Worm (Caenorhabditis elegans) whole organism, early embryonic: ENCODE data around the gene ZK666.1.
"Not testable (repeated sequence)": the region's sequence is repeated elsewhere in the genome, so short reads cannot be mapped to it uniquely, and the experiment has no call there.

Source experiments
- B0310.2 ChIP-seq: sonication (generic microtip); optimal IDR thresholded peaks from 2 replicates; lab custom pipeline; 2016; ENCODE audit warnings: mild to moderate bottlenecking, missing genetic modification characterization, missing compliant biosample characterization
- F13C5.2 ChIP-seq: sonication (generic microtip); optimal IDR thresholded peaks from 2 replicates; lab custom pipeline; 2017; ENCODE audit warnings: mild to moderate bottlenecking, missing genetic modification characterization, inconsistent platforms, missing compliant biosample characterization
- aly-1 ChIP-seq: sonication (generic microtip); optimal IDR thresholded peaks from 2 replicates; lab custom pipeline; 2016; ENCODE audit warnings: missing genetic modification characterization, missing compliant biosample characterization
- ama-1 ChIP-seq: fragments of 150-350 bp; optimal IDR thresholded peaks from 2 replicates; lab custom pipeline; 2014
- ceh-13 ChIP-seq: fragments of 200-800 bp; sonication (Bioruptor generic); optimal IDR thresholded peaks from 2 replicates; lab custom pipeline; 2018; ENCODE audit warnings: mild to moderate bottlenecking, missing genetic modification characterization, missing compliant biosample characterization
- ceh-36 ChIP-seq: sonication (generic microtip); optimal IDR thresholded peaks from 2 replicates; lab custom pipeline; 2016; ENCODE audit warnings: missing genetic modification characterization, inconsistent platforms, missing compliant biosample characterization
- ets-7 ChIP-seq: sonication (generic microtip); optimal IDR thresholded peaks from 2 replicates; lab custom pipeline; 2016; ENCODE audit warnings: missing genotype, missing genetic modification characterization, missing compliant biosample characterization
- flt-1 ChIP-seq: fragments of 200-800 bp; sonication (Bioruptor generic); IDR thresholded peaks from 2 replicates; pipeline ENCODE4 v1.3.6; 2022; ENCODE audit warnings: missing genetic modification characterization, missing compliant biosample characterization
- hmbx-1 ChIP-seq: sonication (generic microtip); optimal IDR thresholded peaks from 2 replicates; lab custom pipeline; 2016; ENCODE audit warnings: mild to moderate bottlenecking, missing genetic modification characterization, missing compliant biosample characterization
- hmg-4 ChIP-seq: fragments of 200-800 bp; sonication (Bioruptor generic); optimal IDR thresholded peaks from 2 replicates; lab custom pipeline; 2018; ENCODE audit warnings: mild to moderate bottlenecking, missing genetic modification characterization, missing compliant biosample characterization
- hnd-1 ChIP-seq: sonication (generic microtip); optimal IDR thresholded peaks from 2 replicates; lab custom pipeline; 2016; ENCODE audit warnings: missing genetic modification characterization, missing compliant biosample characterization
- pes-1 ChIP-seq: fragments of 200-800 bp; sonication (Bioruptor generic); IDR thresholded peaks from 2 replicates; pipeline ENCODE4 v1.3.6; 2022; ENCODE audit warnings: missing genetic modification reagents, missing genetic modification characterization, missing compliant biosample characterization
- scrt-1 ChIP-seq: fragments of 200-800 bp; sonication (Bioruptor generic); IDR thresholded peaks from 2 replicates; pipeline ENCODE4 v1.3.6; 2022; ENCODE audit warnings: missing genetic modification characterization, missing compliant biosample characterization
- sea-1 ChIP-seq: fragments of 200-800 bp; sonication (Bioruptor generic); conservative IDR thresholded peaks from 2 replicates; pipeline ENCODE4 v1.3.6; 2022; ENCODE audit warnings: missing genetic modification characterization, missing compliant biosample characterization
- tbx-11 ChIP-seq: fragments of 200-800 bp; sonication (Bioruptor generic); IDR thresholded peaks from 2 replicates; pipeline ENCODE4 v1.3.6; 2022; ENCODE audit warnings: missing genetic modification characterization, missing compliant biosample characterization
- tbx-37 ChIP-seq: fragments of 200-800 bp; sonication (Bioruptor generic); conservative IDR thresholded peaks from 2 replicates; pipeline ENCODE4 v1.3.6; 2022; ENCODE audit warnings: missing genetic modification reagents, missing genetic modification characterization, missing compliant biosample characterization
- tra-4 ChIP-seq: sonication (generic microtip); optimal IDR thresholded peaks from 2 replicates; lab custom pipeline; 2017; ENCODE audit warnings: missing genetic modification characterization, missing compliant biosample characterization

The ZK666.1 gene

DNA sequence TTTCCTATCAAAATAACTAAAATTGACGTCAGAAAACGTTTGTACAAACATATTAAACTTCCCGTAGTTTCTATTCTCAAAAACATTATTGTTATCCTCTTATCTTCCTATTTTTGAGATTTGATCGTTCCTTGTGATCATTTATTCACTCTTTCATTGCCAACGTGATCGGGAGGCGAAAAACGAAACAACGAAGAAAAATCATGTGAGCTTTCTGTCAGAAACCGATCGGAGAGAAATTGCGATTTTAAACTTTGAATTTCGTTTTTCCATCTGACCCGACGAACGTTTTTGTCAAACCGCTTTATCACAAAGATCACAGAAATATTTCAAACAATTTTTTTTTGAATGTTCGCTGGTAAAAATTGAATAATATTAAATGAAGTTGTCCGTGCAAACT lies 24.8 kb downstream of the ZK666.1 start:
- TF ChIP-seq aly-1 (tag; lab: Kevin White, UChicago), result no peak
- TF ChIP-seq hmg-4 (GFP tag; lab: Kevin White, UChicago), result no peak
- no peak for TF ChIP-seq flt-1 (GFP tag; lab: Robert Waterston, UW)
- TF ChIP-seq B0310.2, result no peak
- TF ChIP-seq tra-4 (tag; lab: Kevin White, UChicago), result no peak
- no peak for TF ChIP-seq sea-1 (GFP tag; lab: Robert Waterston, UW)
- no peak for TF ChIP-seq tbx-37 (GFP tag; lab: Robert Waterston, UW)
- TF ChIP-seq hnd-1 (tag; lab: Kevin White, UChicago), result no peak
- no peak for TF ChIP-seq ets-7 (tag; lab: Kevin White, UChicago)
- TF ChIP-seq tbx-11 (GFP tag; lab: Robert Waterston, UW), result no peak
- no peak for TF ChIP-seq scrt-1 (GFP tag; lab: Robert Waterston, UW)
- TF ChIP-seq hmbx-1, result no peak
- no peak for TF ChIP-seq ceh-13
- TF ChIP-seq ama-1, result no peak
- no peak for TF ChIP-seq ceh-36 (tag; lab: Kevin White, UChicago)

DNA sequence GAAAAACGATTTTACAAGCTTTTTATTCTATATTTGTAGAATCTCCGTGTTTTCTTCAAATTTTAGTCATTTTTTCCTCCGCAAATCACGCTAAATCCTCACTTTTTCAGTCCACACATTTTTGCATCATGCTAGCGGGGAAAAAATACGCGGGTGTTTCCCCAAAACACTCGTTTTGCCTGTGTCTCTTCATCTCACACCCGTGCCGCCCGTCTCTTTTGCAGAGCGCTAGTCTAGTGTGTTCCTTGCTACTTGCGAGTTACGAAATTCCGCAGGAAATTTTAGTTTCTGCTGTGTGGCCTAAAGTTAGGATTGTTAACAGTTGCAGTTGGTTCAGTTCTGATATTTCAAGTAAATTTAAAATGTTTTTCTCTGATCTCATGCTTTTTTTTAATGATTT lies 25.4 kb downstream of the ZK666.1 start:
- no peak for TF ChIP-seq hnd-1 (tag; lab: Kevin White, UChicago)
- TF ChIP-seq tbx-11 (GFP tag; lab: Robert Waterston, UW), result 0 out of 2 replicates have a peak, but pooled peaks have one; percentile 27
- peak; percentile 11 for TF ChIP-seq hmg-4 (GFP tag; lab: Kevin White, UChicago)

DNA sequence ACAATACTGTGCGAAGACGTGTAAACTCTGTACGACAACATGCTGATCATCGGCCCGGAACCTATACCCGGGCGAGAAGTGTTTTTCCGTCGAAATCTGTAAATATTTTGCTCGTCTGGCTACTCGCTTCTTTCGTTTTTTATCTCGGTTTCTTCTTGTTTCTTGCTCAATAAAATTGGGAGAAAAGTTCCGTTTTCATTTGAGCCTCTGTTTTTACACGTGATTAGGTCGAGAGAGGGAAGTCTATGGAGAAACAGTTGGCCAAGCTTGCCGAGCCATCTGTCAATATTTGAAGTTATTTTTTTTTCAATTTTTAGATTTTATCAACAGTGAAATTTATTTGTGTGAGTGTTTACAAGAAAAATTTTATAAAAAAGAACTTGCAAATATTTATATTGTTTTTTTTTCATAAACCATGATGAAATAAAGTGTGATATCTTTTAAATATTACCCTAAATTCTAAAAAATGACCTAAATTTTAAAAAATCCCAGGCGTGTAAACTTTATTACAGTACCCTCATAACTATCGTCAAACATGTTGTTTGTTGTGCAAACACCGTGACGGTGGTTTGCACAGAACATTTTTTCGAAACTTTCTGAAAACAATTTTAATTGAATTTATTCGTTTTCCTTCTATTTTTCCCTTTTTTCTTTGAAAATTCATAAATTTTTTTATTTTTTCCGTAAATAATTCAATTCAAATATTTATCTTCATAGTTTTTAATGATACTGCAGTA lies 26.0 kb downstream of the ZK666.1 start:
- no peak for TF ChIP-seq hnd-1 (tag; lab: Kevin White, UChicago)
- no peak for TF ChIP-seq hmbx-1
- TF ChIP-seq B0310.2, result no peak
- TF ChIP-seq pes-1 (GFP tag; lab: Robert Waterston, UW), result no peak
- no peak for TF ChIP-seq scrt-1 (GFP tag; lab: Robert Waterston, UW)
- TF ChIP-seq tbx-11 (GFP tag; lab: Robert Waterston, UW), result no peak
- TF ChIP-seq ceh-36 (tag; lab: Kevin White, UChicago), result no peak
- TF ChIP-seq ets-7 (tag; lab: Kevin White, UChicago), result no peak
- TF ChIP-seq aly-1 (tag; lab: Kevin White, UChicago), result no peak
- TF ChIP-seq hmg-4 (GFP tag; lab: Kevin White, UChicago), result no peak
- no peak for TF ChIP-seq ceh-13
- TF ChIP-seq tbx-37 (GFP tag; lab: Robert Waterston, UW), result no peak

DNA sequence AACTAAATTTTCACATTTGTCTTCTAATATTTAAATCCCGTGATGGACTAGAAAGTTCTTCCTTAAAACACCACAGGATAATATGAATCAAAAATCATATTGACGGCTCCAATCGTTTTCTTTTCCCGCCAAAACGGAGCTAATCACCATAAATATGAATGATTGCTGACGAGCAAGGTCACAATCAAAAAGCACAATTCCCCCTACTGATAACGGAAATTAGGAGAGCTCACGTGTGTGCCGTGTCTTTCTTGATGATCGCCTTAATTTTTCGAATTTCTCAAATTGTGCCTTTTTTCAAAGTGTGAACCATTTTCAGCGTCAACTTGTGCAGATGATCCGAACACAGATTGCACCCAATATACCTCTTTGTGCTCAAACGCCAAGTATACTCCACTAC lies 27.2 kb downstream of the ZK666.1 start:
- TF ChIP-seq sea-1 (GFP tag; lab: Robert Waterston, UW) (no peak), pes-1 (GFP tag; lab: Robert Waterston, UW) (no peak), flt-1 (GFP tag; lab: Robert Waterston, UW) (no peak), B0310.2 (no peak), ceh-36 (tag; lab: Kevin White, UChicago) (no peak), ets-7 (tag; lab: Kevin White, UChicago) (no peak), scrt-1 (GFP tag; lab: Robert Waterston, UW) (no peak), hmg-4 (GFP tag; lab: Kevin White, UChicago) (no peak), hnd-1 (tag; lab: Kevin White, UChicago) (no peak), tbx-11 (GFP tag; lab: Robert Waterston, UW) (no peak), hmbx-1 (no peak), F13C5.2 (tag; lab: Kevin White, UChicago) (no peak), ceh-13 (no peak), tbx-37 (GFP tag; lab: Robert Waterston, UW) (no peak), tra-4 (tag; lab: Kevin White, UChicago) (no peak), ama-1 (no peak), aly-1 (tag; lab: Kevin White, UChicago) (no peak)

DNA sequence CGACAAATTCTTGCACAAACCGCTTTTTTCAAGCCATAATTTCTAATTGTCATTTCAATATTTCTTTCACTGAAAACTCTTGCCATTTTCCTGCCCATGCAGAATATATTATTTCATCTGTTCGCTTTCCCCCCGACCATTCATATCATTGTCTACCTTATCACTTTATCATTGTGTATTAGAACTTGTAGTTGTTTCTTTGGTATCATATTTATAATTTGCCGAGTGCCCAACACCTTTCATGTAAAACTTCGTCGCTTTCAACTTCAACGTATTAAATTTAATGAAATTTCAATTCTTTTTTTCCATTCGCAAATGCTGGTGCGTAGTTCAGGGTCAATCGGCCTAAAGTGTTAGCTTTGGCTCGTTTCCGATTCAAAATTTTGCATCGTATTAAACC lies 28.3 kb downstream of the ZK666.1 start, which contains the start of gene ZK673.1:
Gene ZK673.1 (plus strand): TSS at position 301 of the 400 bp plus-strand sequence.
- TF ChIP-seq ets-7 (tag; lab: Kevin White, UChicago); B0310.2; hmbx-1: not testable (repeated sequence)

DNA sequence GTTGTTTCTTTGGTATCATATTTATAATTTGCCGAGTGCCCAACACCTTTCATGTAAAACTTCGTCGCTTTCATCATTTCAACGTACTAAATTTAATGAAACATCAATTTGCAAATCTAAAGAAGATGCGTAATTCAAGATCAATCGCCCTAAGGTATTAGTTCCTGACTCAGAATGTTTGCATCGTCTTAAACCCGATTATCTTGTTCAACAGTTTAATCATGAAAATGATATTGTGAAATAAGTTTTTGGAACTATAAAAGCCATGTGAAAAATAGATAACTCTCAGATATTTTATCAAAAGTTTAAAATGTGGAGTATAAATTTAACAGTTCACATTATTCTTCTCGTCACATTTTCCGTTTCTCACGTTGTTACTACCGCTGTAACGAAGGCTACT lies 31.2 kb downstream of the ZK666.1 start, which contains the start of gene E04D5.4:
Gene E04D5.4 (plus strand): TSS at position 301 of the 400 bp plus-strand sequence.
- TF ChIP-seq hnd-1 (tag; lab: Kevin White, UChicago) (no peak), hmg-4 (GFP tag; lab: Kevin White, UChicago) (no peak), ets-7 (tag; lab: Kevin White, UChicago) (no peak), tra-4 (tag; lab: Kevin White, UChicago) (no peak), scrt-1 (GFP tag; lab: Robert Waterston, UW) (no peak), pes-1 (GFP tag; lab: Robert Waterston, UW) (no peak), tbx-37 (GFP tag; lab: Robert Waterston, UW) (no peak), tbx-11 (GFP tag; lab: Robert Waterston, UW) (no peak)

DNA sequence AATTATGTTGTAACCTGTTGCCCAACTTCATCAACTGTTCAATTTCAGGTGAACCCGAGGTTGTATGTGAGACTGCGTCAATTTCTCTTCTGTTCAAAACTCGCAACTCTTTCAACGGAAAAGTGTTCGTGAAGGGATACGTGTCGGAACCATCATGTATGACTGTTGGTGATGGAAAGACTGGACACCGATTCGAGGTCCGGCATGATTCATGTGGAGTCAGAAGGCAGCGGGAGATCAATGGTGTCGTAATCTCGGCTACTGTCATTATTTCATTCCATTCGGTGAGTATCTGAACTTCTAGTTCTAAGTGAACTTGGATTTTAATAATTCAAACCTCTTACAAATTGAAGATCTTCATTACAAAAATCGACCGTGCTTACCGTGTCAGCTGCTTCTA lies 33.3 kb downstream of the ZK666.1 start:
- no peak for TF ChIP-seq B0310.2
- no peak for TF ChIP-seq aly-1 (tag; lab: Kevin White, UChicago)
- no peak for TF ChIP-seq tbx-37 (GFP tag; lab: Robert Waterston, UW)
- no peak for TF ChIP-seq scrt-1 (GFP tag; lab: Robert Waterston, UW)
- TF ChIP-seq F13C5.2 (tag; lab: Kevin White, UChicago), result no peak
- TF ChIP-seq flt-1 (GFP tag; lab: Robert Waterston, UW), result no peak
- TF ChIP-seq hmg-4 (GFP tag; lab: Kevin White, UChicago), result no peak
- TF ChIP-seq tra-4 (tag; lab: Kevin White, UChicago), result no peak
- no peak for TF ChIP-seq tbx-11 (GFP tag; lab: Robert Waterston, UW)
- no peak for TF ChIP-seq ets-7 (tag; lab: Kevin White, UChicago)
- no peak for TF ChIP-seq ceh-36 (tag; lab: Kevin White, UChicago)
- no peak for TF ChIP-seq pes-1 (GFP tag; lab: Robert Waterston, UW)
- no peak for TF ChIP-seq sea-1 (GFP tag; lab: Robert Waterston, UW)
- TF ChIP-seq ama-1, result no peak
- TF ChIP-seq ceh-13, result no peak
